Fruit fly (Drosophila melanogaster) whole organism, wandering third instar larva: Measurements from ENCODE around the gene CG43092.

Experiments
- CG32264 ChIP-seq: fragments of 200-800 bp; sonication (Bioruptor generic); optimal IDR thresholded peaks from 2 replicates; lab custom pipeline; 2016; ENCODE audit warnings: missing biosample characterization, missing genetic modification characterization
- CG9705 ChIP-seq: fragments of 200-800 bp; sonication (Bioruptor generic); optimal IDR thresholded peaks from 2 replicates; lab custom pipeline; 2018; ENCODE audit warnings: missing biosample characterization, mild to moderate bottlenecking, missing genetic modification characterization
- CrebA ChIP-seq: fragments of 200-800 bp; sonication (Bioruptor generic); optimal IDR thresholded peaks from 2 replicates; lab custom pipeline; 2016; ENCODE audit warnings: missing biosample characterization, mild to moderate bottlenecking, missing genetic modification characterization, borderline replicate concordance
- Hr78 ChIP-seq: fragments of >200 bp; optimal IDR thresholded peaks from 2 replicates; lab custom pipeline; 2017; ENCODE audit warnings: missing biosample characterization, missing genetic modification characterization
- br ChIP-seq: fragments of 200-800 bp; sonication (Bioruptor generic); optimal IDR thresholded peaks from 2 replicates; lab custom pipeline; 2016; ENCODE audit warnings: missing biosample characterization, missing genetic modification characterization
- pan ChIP-seq: fragments of >200 bp; optimal IDR thresholded peaks from 2 replicates; lab custom pipeline; 2017
- psq ChIP-seq: fragments of 200-800 bp; sonication (Bioruptor generic); optimal IDR thresholded peaks from 3 replicates; lab custom pipeline; 2017; ENCODE audit warnings: missing biosample characterization, mild to moderate bottlenecking, missing genetic modification characterization, moderate library complexity
- rgr ChIP-seq: fragments of 200-800 bp; sonication (Bioruptor generic); optimal IDR thresholded peaks from 3 replicates; lab custom pipeline; 2016; ENCODE audit warnings: missing biosample characterization, mild to moderate bottlenecking, missing genetic modification characterization
- sv ChIP-seq: fragments of 200-800 bp; sonication (Bioruptor generic); optimal IDR thresholded peaks from 3 replicates; lab custom pipeline; 2016; ENCODE audit warnings: missing biosample characterization, missing genetic modification characterization
- tai ChIP-seq: sonication (Bioruptor generic); optimal IDR thresholded peaks from 2 replicates; lab custom pipeline; 2016; ENCODE audit warnings: missing biosample characterization, missing genetic modification characterization

DNA sequence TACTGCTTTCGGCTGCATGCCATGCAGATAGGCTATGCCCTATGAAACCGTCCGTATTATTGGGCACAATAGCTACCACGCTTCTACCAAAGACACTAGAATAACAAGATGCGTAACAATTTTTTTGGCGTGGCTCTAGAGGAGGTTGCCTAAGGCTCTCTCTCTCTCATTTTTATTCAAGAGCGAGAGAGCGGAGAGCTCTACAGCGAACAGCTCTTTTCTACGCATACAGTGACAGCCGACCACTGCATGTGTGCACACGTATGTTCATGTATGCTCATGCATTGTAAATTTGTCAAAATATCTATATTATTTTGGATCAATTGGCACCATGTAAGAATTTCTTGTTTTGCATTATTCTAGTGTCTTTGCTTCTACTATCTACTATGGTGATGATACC lies 36.5 kb downstream of the CG43092 start:
- TF ChIP-seq psq (GFP tag; lab: Kevin White, UChicago) (no peak), CG32264 (GFP tag; lab: Kevin White, UChicago) (no peak), CG9705 (no peak), CrebA (GFP tag; lab: Kevin White, UChicago) (no peak), br (GFP tag; lab: Kevin White, UChicago) (no peak), Hr78 (GFP tag; lab: Kevin White, UChicago) (no peak), sv (GFP tag; lab: Kevin White, UChicago) (no peak), tai (GFP tag; lab: Kevin White, UChicago) (no peak), pan (lab: Kevin White, UChicago) (no peak), rgr (no peak)
